Worm (Caenorhabditis elegans): ENCODE results near the gene dpy-27.
A peak's percentile ranks its signal among the peaks of the same experiment; 100 is the strongest.

Gene dpy-27

DNA sequence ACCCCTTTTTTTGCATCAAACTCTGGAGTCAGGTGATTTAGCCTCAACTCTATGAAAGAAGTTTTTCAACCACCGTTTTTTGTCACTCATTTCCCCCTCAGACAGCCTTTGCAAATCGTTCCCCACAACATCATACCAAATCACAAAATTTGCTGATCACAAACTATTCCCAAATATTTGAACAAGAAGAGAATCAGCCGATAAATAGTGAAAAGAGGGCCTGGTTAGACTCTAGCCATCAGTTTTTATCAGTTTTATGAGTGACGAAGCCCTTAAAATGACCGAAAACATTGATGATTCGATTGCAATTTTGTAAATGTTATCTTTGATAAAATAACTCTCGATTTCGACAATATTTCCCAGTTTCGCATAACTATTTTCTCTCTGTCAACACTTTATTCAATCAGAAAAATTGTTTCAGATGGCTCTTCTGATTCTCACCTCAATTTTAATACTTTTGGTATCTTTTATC is 15.4 kb upstream of the dpy-27 start, which contains the start of gene cyp-25A2:
cyp-25A2 (plus strand) TSS at position 422 of the 472 bp plus-strand sequence.
- TF ChIP-seq tbx-2 (tag; optimal IDR thresholded peaks at IDR 0.05) (no peak), pqm-1 (tag; optimal IDR thresholded peaks at IDR 0.05) (peak; percentile 83), nhr-23 (tag; optimal IDR thresholded peaks at IDR 0.05) (no peak), pha-4 (tag; optimal IDR thresholded peaks at IDR 0.05) (peak; percentile 52), elt-2 (tag; optimal IDR thresholded peaks at IDR 0.05) (peak; percentile 81), nhr-43 (tag; optimal IDR thresholded peaks at IDR 0.05; ENCODE audit: poor library complexity, severe bottlenecking) (no peak), mml-1 (tag; optimal IDR thresholded peaks at IDR 0.05) (no peak), lin-15B (tag; optimal IDR thresholded peaks at IDR 0.05) (no peak), unc-62 (GFP tag; optimal IDR thresholded peaks at IDR 0.05) (no peak), jun-1 (tag; optimal IDR thresholded peaks at IDR 0.05) (peak; percentile 24), ama-1 (optimal IDR thresholded peaks at IDR 0.05) (no peak), eor-1 (tag; optimal IDR thresholded peaks at IDR 0.05) (no peak), nhr-77 (tag; optimal IDR thresholded peaks at IDR 0.05) (no peak), ztf-4 (tag; optimal IDR thresholded peaks at IDR 0.05) (no peak), R02D3.7 (tag; optimal IDR thresholded peaks at IDR 0.05) (no peak), ceh-28 (tag; optimal IDR thresholded peaks at IDR 0.05) (no peak)

DNA sequence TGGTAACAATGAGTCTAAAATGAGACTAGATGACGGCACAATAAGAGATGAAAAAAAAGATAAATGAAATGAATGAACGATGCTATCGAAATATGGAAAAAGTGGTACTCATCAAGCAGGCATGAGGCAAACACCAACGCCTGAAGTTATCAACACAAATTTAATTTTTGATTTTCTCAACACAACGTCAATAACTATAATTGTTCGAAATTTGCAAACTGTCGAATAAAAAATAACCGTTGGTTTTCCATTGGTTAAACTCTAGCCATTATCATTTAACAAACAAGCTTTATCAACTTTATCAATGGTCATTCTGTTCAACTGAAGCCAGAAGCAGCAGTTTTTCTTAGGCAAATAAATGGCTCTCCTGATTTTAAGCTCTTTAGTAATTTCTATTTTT is 12.8 kb upstream of the dpy-27 start, which contains the start of gene cyp-25A1:
cyp-25A1 (plus strand) TSS at position 301 of the 400 bp plus-strand sequence.
- TF ChIP-seq aly-2 (tag; optimal IDR thresholded peaks at IDR 0.05) = no peak
- TF ChIP-seq nhr-25 (tag; optimal IDR thresholded peaks at IDR 0.05) = no peak
- TF ChIP-seq nhr-11 (tag; optimal IDR thresholded peaks at IDR 0.05) = no peak
- no peak for TF ChIP-seq zag-1 (tag; optimal IDR thresholded peaks at IDR 0.05)
- TF ChIP-seq elt-1 (tag; optimal IDR thresholded peaks at IDR 0.05) = no peak
- no peak for TF ChIP-seq sea-2 (GFP tag; optimal IDR thresholded peaks at IDR 0.05)
- TF ChIP-seq pha-4 (tag; optimal IDR thresholded peaks at IDR 0.05) = no peak
- no peak for TF ChIP-seq ceh-82 (tag; optimal IDR thresholded peaks at IDR 0.05)
- no peak for TF ChIP-seq tbx-2 (tag; optimal IDR thresholded peaks at IDR 0.05)
- TF ChIP-seq jun-1 (tag; optimal IDR thresholded peaks at IDR 0.05) = no peak
- TF ChIP-seq mml-1 (tag; optimal IDR thresholded peaks at IDR 0.05) = no peak
- TF ChIP-seq ztf-11 (tag; optimal IDR thresholded peaks at IDR 0.05) = no peak
- no peak for TF ChIP-seq ceh-9 (tag; optimal IDR thresholded peaks at IDR 0.05)
- TF ChIP-seq nhr-23 (tag; optimal IDR thresholded peaks at IDR 0.05) = no peak
- no peak for TF ChIP-seq nhr-43 (tag; optimal IDR thresholded peaks at IDR 0.05; ENCODE audit: poor library complexity, severe bottlenecking)
- no peak for TF ChIP-seq lin-15B (tag; optimal IDR thresholded peaks at IDR 0.05)

ce11 chrIII:3831798-3832197 is 12.3 kb upstream of the dpy-27 start:
- TF ChIP-seq ztf-11 (tag; optimal IDR thresholded peaks at IDR 0.05) (no peak), fkh-10 (GFP tag; optimal IDR thresholded peaks at IDR 0.05) (no peak), pha-4 (tag; optimal IDR thresholded peaks at IDR 0.05) (no peak), skn-1 (tag; optimal IDR thresholded peaks at IDR 0.05) (no peak)

DNA sequence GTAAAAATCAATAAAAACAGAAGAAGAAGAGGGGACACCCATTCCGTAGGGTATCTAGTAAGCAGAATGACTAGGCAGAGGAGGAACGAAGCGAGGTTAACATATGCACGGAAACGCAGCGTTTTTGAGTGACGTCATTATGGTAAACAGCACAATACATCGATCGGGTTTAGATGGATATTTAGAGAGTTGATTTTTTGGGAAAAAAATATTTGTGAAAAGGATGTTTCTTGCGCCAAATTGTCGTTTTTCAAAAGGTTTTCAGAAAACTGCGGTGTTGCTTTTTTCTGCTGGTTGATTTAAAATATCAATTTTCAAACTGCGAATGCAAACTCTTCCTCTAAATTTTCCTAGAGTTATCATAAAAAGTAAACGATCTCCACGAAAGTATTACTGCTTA is 11.9 kb upstream of the dpy-27 start, which contains the start of gene C36A4.10:
C36A4.10 (minus strand) TSS at position 101 of the 400 bp plus-strand sequence.
- TF ChIP-seq elt-1 (tag; optimal IDR thresholded peaks at IDR 0.05) (no peak), fkh-2 (tag; optimal IDR thresholded peaks at IDR 0.05) (no peak), daf-12 (tag; optimal IDR thresholded peaks at IDR 0.05) (no peak), ZK546.5 (tag; optimal IDR thresholded peaks at IDR 0.05) (no peak), nhr-11 (tag; optimal IDR thresholded peaks at IDR 0.05) (no peak), fos-1 (tag; optimal IDR thresholded peaks at IDR 0.05) (no peak), nhr-23 (tag; optimal IDR thresholded peaks at IDR 0.05) (no peak), tbx-2 (tag; optimal IDR thresholded peaks at IDR 0.05) (no peak)

DNA sequence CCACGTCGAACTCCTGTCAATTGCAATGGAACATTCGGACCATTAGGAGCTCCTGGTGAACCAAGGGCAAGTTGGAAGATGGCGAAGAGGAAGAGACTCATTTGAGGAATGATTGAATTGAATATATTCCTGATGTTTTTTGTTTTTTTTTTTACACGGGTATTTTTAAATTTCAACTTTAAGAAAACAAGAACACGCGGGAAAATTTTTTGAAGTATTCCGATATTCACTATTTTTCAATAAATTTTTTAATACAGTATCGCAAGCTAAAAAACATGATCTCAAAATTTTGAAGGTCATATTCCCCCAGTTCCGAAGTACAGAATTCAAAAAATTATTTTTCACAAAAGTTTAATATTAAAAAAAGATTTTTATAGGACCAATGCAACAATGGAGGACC is 9.6 kb upstream of the dpy-27 start, which contains the start of gene cnnm-5:
cnnm-5 (minus strand) TSS at position 101 of the 400 bp plus-strand sequence.
- no peak for TF ChIP-seq tbx-2 (tag; optimal IDR thresholded peaks at IDR 0.05)
- TF ChIP-seq skn-1 (tag; optimal IDR thresholded peaks at IDR 0.05) = no peak
- TF ChIP-seq lin-39 (tag; optimal IDR thresholded peaks at IDR 0.05) = no peak
- no peak for TF ChIP-seq nhr-25 (tag; optimal IDR thresholded peaks at IDR 0.05)
- no peak for TF ChIP-seq nhr-237 (tag; optimal IDR thresholded peaks at IDR 0.05)
- no peak for TF ChIP-seq eor-1 (tag; optimal IDR thresholded peaks at IDR 0.05)
- no peak for TF ChIP-seq lsy-12 (tag; optimal IDR thresholded peaks at IDR 0.05)
- TF ChIP-seq hmg-11 (tag; optimal IDR thresholded peaks at IDR 0.05) = no peak
- TF ChIP-seq nhr-67 (tag; optimal IDR thresholded peaks at IDR 0.05) = no peak
- TF ChIP-seq fos-1 (tag; optimal IDR thresholded peaks at IDR 0.05) = no peak
- no peak for TF ChIP-seq ceh-82 (tag; optimal IDR thresholded peaks at IDR 0.05)
